Fruit fly (Drosophila melanogaster) whole organism: ENCODE data around the gene pzg.

ENCODE experiments used
- CG8478 ChIP-seq: fragments of >200 bp; optimal IDR thresholded peaks from 2 replicates; lab custom pipeline; 2018; ENCODE audit warnings: inconsistent platforms
- EcR ChIP-seq, 2 experiments: fragments of >200 bp; optimal IDR thresholded peaks; 2 replicates each; lab custom pipeline; 2017; ENCODE audit warnings: missing biosample characterization in 2 of 2, missing genetic modification characterization in 2 of 2, missing genetic modification reagents in 2 of 2
- psq ChIP-seq: fragments of >200 bp; optimal IDR thresholded peaks from 2 replicates; lab custom pipeline; 2017

dm6 chr3L:21290336-21290735 is 4.4 kb downstream of the pzg start:
- TF ChIP-seq CG8478 (lab: Kevin White, UChicago) (no peak), psq (lab: Kevin White, UChicago) (no peak), EcR (GFP tag; optimal IDR thresholded peaks at IDR 0.05; lab: Kevin White, UChicago) (peak in 1 of 2 experiments; percentile 2)
